Fruit fly (Drosophila melanogaster): ENCODE results near the gene CG5245.

CG5245 gene

dm6 chr3R:12408160-12408559 lies 21.2 kb upstream of the CG5245 start, which contains the start of gene CG5196 (continued):
- TF ChIP-seq CG18476 (GFP tag; optimal IDR thresholded peaks at IDR 0.05) (no peak), CG31365 (tag; optimal IDR thresholded peaks at IDR 0.05) (no peak), onecut (GFP tag; IDR thresholded peaks at IDR 0.05) (no peak), Hand (GFP tag; optimal IDR thresholded peaks at IDR 0.05) (no peak), ham (GFP tag; IDR thresholded peaks at IDR 0.05) (no peak), CG17568 (GFP tag; optimal IDR thresholded peaks at IDR 0.05) (no peak), CG7786 (GFP tag; optimal IDR thresholded peaks at IDR 0.05) (no peak), oc (tag; optimal IDR thresholded peaks at IDR 0.05) (no peak), Rx (GFP tag; IDR thresholded peaks at IDR 0.05) (no peak), CG14710 (tag; optimal IDR thresholded peaks at IDR 0.05) (peak; percentile 60), ewg (GFP tag; optimal IDR thresholded peaks at IDR 0.05) (no peak), CG13775 (GFP tag; optimal IDR thresholded peaks at IDR 0.05) (no peak), Aef1 (GFP tag; IDR thresholded peaks at IDR 0.05) (no peak), CG8478 (optimal IDR thresholded peaks at IDR 0.05) (no peak), tll (GFP tag; optimal IDR thresholded peaks at IDR 0.05) (no peak), wor (GFP tag; IDR thresholded peaks at IDR 0.05) (no peak), CG3163 (GFP tag; optimal IDR thresholded peaks at IDR 0.05) (no peak), D (optimal IDR thresholded peaks at IDR 0.05) (no peak), D (GFP tag; optimal IDR thresholded peaks at IDR 0.05) (no peak), CG10274 (GFP tag; optimal IDR thresholded peaks at IDR 0.05) (no peak), CG15696 (tag; optimal IDR thresholded peaks at IDR 0.05) (no peak), pnt (GFP tag; optimal IDR thresholded peaks at IDR 0.05) (no peak), MTF-1 (GFP tag; optimal IDR thresholded peaks at IDR 0.05; ENCODE audit: borderline replicate concordance) (no peak), gcm2 (GFP tag; optimal IDR thresholded peaks at IDR 0.05) (no peak), CG3995 (GFP tag; optimal IDR thresholded peaks at IDR 0.05) (peak; percentile 78), ERR (GFP tag; optimal IDR thresholded peaks at IDR 0.05) (no peak), CG10543 (GFP tag; optimal IDR thresholded peaks at IDR 0.05) (no peak), CG10267 (tag; optimal IDR thresholded peaks at IDR 0.05) (peak; percentile 62), Max (GFP tag; optimal IDR thresholded peaks at IDR 0.05) (peak; percentile 4), ind (GFP tag; optimal IDR thresholded peaks at IDR 0.05) (no peak), trh (GFP tag; optimal IDR thresholded peaks at IDR 0.05) (no peak), TFAM (GFP tag; optimal IDR thresholded peaks at IDR 0.05) (no peak), fd3F (GFP tag; optimal IDR thresholded peaks at IDR 0.05) (no peak), jing (GFP tag; optimal IDR thresholded peaks at IDR 0.05) (no peak), CG31388 (GFP tag; optimal IDR thresholded peaks at IDR 0.05) (no peak), CG17802 (tag; optimal IDR thresholded peaks at IDR 0.05) (no peak), CG11695 (GFP tag; IDR thresholded peaks at IDR 0.05) (no peak), CG9932 (GFP tag; IDR thresholded peaks at IDR 0.05) (no peak), lmd (GFP tag; IDR thresholded peaks at IDR 0.05) (no peak), CG2712 (tag; optimal IDR thresholded peaks at IDR 0.05) (peak; percentile 48), CG8281 (tag; optimal IDR thresholded peaks at IDR 0.05) (no peak), hbn (GFP tag; IDR thresholded peaks at IDR 0.05; ENCODE audit: partially characterized antibody) (peak; percentile 17; the same call in 1 of the 2 replicates), fru (optimal IDR thresholded peaks at IDR 0.05) (no peak), CG16863 (GFP tag; optimal IDR thresholded peaks at IDR 0.05) (no peak), pfk (GFP tag; optimal IDR thresholded peaks at IDR 0.05) (no peak), gfzf (GFP tag; optimal IDR thresholded peaks at IDR 0.05) (peak; percentile 75), Vsx1 (GFP tag; optimal IDR thresholded peaks at IDR 0.05) (peak; percentile 31), cato (GFP tag; optimal IDR thresholded peaks at IDR 0.05; ENCODE audit: borderline replicate concordance) (no peak), tap (tag; optimal IDR thresholded peaks at IDR 0.05) (no peak), fu2 (GFP tag; optimal IDR thresholded peaks at IDR 0.05) (no peak), Dad (GFP tag; optimal IDR thresholded peaks at IDR 0.05) (no peak), hth (optimal IDR thresholded peaks at IDR 0.05) (no peak), C15 (GFP tag; IDR thresholded peaks at IDR 0.05) (no peak)

Measured in whole organism, embryonic.